Worm (Caenorhabditis elegans) whole organism, L3 larva: ENCODE measurements around the gene fubl-3.

Experiments
- R02D3.7 ChIP-seq: fragments of 150-350 bp; optimal IDR thresholded peaks from 2 replicates; lab custom pipeline; 2014; ENCODE audit warnings: missing biosample characterization, missing genetic modification characterization
- ZK546.5 ChIP-seq: sonication (generic microtip); optimal IDR thresholded peaks from 2 replicates; lab custom pipeline; 2017; ENCODE audit warnings: missing biosample characterization, missing genetic modification characterization
- aly-2 ChIP-seq: fragments of 150-350 bp; optimal IDR thresholded peaks from 2 replicates; lab custom pipeline; 2014; ENCODE audit warnings: missing biosample characterization, missing genetic modification characterization
- ama-1 ChIP-seq: fragments of 150-350 bp; optimal IDR thresholded peaks from 2 replicates; lab custom pipeline; 2018
- ceh-16 ChIP-seq: sonication (generic microtip); optimal IDR thresholded peaks from 2 replicates; lab custom pipeline; 2017; ENCODE audit warnings: missing biosample characterization, missing genetic modification characterization
- ceh-28 ChIP-seq: fragments of 150-350 bp; optimal IDR thresholded peaks from 2 replicates; lab custom pipeline; 2014; ENCODE audit warnings: missing biosample characterization, missing genetic modification reagents, missing genetic modification characterization
- ceh-82 ChIP-seq: fragments of 150-350 bp; optimal IDR thresholded peaks from 2 replicates; lab custom pipeline; 2014; ENCODE audit warnings: missing biosample characterization, missing genetic modification characterization
- ceh-9 ChIP-seq: sonication (generic microtip); optimal IDR thresholded peaks from 2 replicates; lab custom pipeline; 2018; ENCODE audit warnings: missing biosample characterization, missing genetic modification characterization
- daf-12 ChIP-seq: fragments of 150-350 bp; optimal IDR thresholded peaks from 2 replicates; lab custom pipeline; 2014; ENCODE audit warnings: missing biosample characterization, missing genetic modification reagents, missing genetic modification characterization
- egl-27 ChIP-seq: sonication (generic microtip); optimal IDR thresholded peaks from 4 replicates; lab custom pipeline; 2017; ENCODE audit warnings: missing biosample characterization, missing genetic modification reagents, missing genetic modification characterization
- elt-1 ChIP-seq: fragments of 150-350 bp; optimal IDR thresholded peaks from 2 replicates; lab custom pipeline; 2014; ENCODE audit warnings: missing biosample characterization, missing genetic modification characterization
- elt-3 ChIP-seq, 3 experiments: fragments of 150-350 bp in 1 of 3; sonication (generic microtip) in 2 of 3; optimal IDR thresholded peaks; 2 replicates in 2 of 3; 4 replicates in 1 of 3; lab custom pipeline; 2014 to 2017; ENCODE audit warnings: missing biosample characterization in 3 of 3, missing genetic modification characterization in 3 of 3
- eor-1 ChIP-seq, 2 experiments: fragments of 150-350 bp; optimal IDR thresholded peaks; 2 replicates each; lab custom pipeline; 2014 to 2018; ENCODE audit warnings: missing biosample characterization in 2 of 2, missing genetic modification characterization in 2 of 2
- fkh-10 ChIP-seq: sonication (generic microtip); optimal IDR thresholded peaks from 2 replicates; lab custom pipeline; 2017; ENCODE audit warnings: missing biosample characterization, missing genetic modification reagents, missing genetic modification characterization
- fkh-2 ChIP-seq: fragments of 150-350 bp; optimal IDR thresholded peaks from 2 replicates; lab custom pipeline; 2014; ENCODE audit warnings: missing biosample characterization, missing genetic modification reagents, missing genetic modification characterization
- fos-1 ChIP-seq: fragments of 150-350 bp; optimal IDR thresholded peaks from 2 replicates; lab custom pipeline; 2014; ENCODE audit warnings: missing biosample characterization, missing genetic modification characterization
- hmg-11 ChIP-seq: sonication (generic microtip); optimal IDR thresholded peaks from 2 replicates; lab custom pipeline; 2016; ENCODE audit warnings: missing genetic modification characterization, missing compliant biosample characterization
- jun-1 ChIP-seq: fragments of 150-350 bp; optimal IDR thresholded peaks from 2 replicates; lab custom pipeline; 2014; ENCODE audit warnings: missing biosample characterization, missing genetic modification reagents, missing genetic modification characterization
- lin-39 ChIP-seq: fragments of 150-350 bp; optimal IDR thresholded peaks from 2 replicates; lab custom pipeline; 2018; ENCODE audit warnings: missing biosample characterization, missing genetic modification reagents, missing genetic modification characterization
- lsy-12 ChIP-seq: sonication (generic microtip); optimal IDR thresholded peaks from 2 replicates; lab custom pipeline; 2016; ENCODE audit warnings: mild to moderate bottlenecking, missing genetic modification characterization, missing compliant biosample characterization
- mml-1 ChIP-seq: fragments of 150-350 bp; sonication (generic microtip); optimal IDR thresholded peaks from 3 replicates; lab custom pipeline; 2014; ENCODE audit warnings: missing biosample characterization, missing genetic modification characterization
- nfya-1 ChIP-seq: sonication (generic microtip); optimal IDR thresholded peaks from 2 replicates; lab custom pipeline; 2017; ENCODE audit warnings: missing genetic modification characterization, mild to moderate bottlenecking, missing compliant biosample characterization, antibody characterized with exemption, moderate library complexity; ENCODE audit not compliant: insufficient read depth
- nhr-12 ChIP-seq: fragments of 150-350 bp; optimal IDR thresholded peaks from 2 replicates; lab custom pipeline; 2014; ENCODE audit warnings: missing biosample characterization, missing genetic modification characterization
- nhr-23 ChIP-seq: fragments of 150-350 bp; optimal IDR thresholded peaks from 2 replicates; lab custom pipeline; 2014; ENCODE audit warnings: missing biosample characterization, missing genetic modification reagents, missing genetic modification characterization
- nhr-25 ChIP-seq: sonication (generic microtip); optimal IDR thresholded peaks from 2 replicates; lab custom pipeline; 2017; ENCODE audit warnings: missing biosample characterization, missing genetic modification characterization
- nhr-28 ChIP-seq: fragments of 150-350 bp; optimal IDR thresholded peaks from 2 replicates; lab custom pipeline; 2014; ENCODE audit warnings: missing biosample characterization, missing genetic modification characterization
- nhr-43 ChIP-seq: sonication (generic microtip); optimal IDR thresholded peaks from 2 replicates; lab custom pipeline; 2016; ENCODE audit warnings: mild to moderate bottlenecking, missing genetic modification characterization, missing compliant biosample characterization; ENCODE audit not compliant: poor library complexity, severe bottlenecking
- nhr-67 ChIP-seq: fragments of 150-350 bp; optimal IDR thresholded peaks from 2 replicates; lab custom pipeline; 2014; ENCODE audit warnings: missing biosample characterization, missing genetic modification characterization
- nhr-76 ChIP-seq: fragments of 150-350 bp; sonication (generic microtip); optimal IDR thresholded peaks from 5 replicates; lab custom pipeline; 2014; ENCODE audit warnings: missing biosample characterization, missing genetic modification characterization
- nhr-77 ChIP-seq: fragments of 150-350 bp; optimal IDR thresholded peaks from 2 replicates; lab custom pipeline; 2014; ENCODE audit warnings: missing biosample characterization, missing genetic modification characterization
- tbx-2 ChIP-seq: sonication (generic microtip); optimal IDR thresholded peaks from 2 replicates; lab custom pipeline; 2016; ENCODE audit warnings: mild to moderate bottlenecking, missing genetic modification characterization, missing compliant biosample characterization
- unc-39 ChIP-seq: sonication (generic microtip); optimal IDR thresholded peaks from 4 replicates; lab custom pipeline; 2017; ENCODE audit warnings: missing biosample characterization, missing genetic modification characterization
- unc-62 ChIP-seq: fragments of 150-350 bp; sonication (generic microtip); optimal IDR thresholded peaks from 4 replicates; lab custom pipeline; 2014; ENCODE audit warnings: missing biosample characterization, missing genetic modification reagents, missing genetic modification characterization
- zag-1 ChIP-seq: fragments of 150-350 bp; optimal IDR thresholded peaks from 2 replicates; lab custom pipeline; 2014; ENCODE audit warnings: missing biosample characterization, missing genetic modification characterization
- ztf-11 ChIP-seq: fragments of 150-350 bp; optimal IDR thresholded peaks from 2 replicates; lab custom pipeline; 2014; ENCODE audit warnings: missing biosample characterization, missing genetic modification characterization
- ztf-4 ChIP-seq: fragments of 150-350 bp; optimal IDR thresholded peaks from 2 replicates; lab custom pipeline; 2014; ENCODE audit warnings: missing biosample characterization, missing genetic modification characterization

Gene fubl-3

DNA sequence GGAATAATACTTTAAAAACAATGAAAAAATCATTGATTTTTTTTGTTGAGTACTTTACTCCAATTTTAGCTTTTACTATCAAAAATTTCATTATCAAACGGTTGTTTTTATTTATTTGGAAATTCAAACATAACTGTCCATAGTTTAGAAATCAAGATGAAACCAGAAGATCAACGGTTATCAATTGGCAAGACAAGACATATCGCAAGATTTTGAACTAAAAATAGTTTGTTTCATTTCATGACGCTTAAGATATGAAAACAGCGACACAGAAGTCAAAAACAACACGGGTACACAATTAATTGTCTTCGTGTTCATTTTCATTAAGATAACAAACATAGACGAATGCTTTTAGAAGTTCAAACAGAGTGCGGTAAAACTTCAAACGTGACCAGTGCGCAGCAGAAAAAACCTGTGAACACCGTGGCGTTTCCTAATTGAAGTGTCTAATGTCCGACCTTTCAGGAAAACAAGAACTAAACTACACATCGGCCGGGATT lies 16.7 kb upstream of the fubl-3 start:
- TF ChIP-seq daf-12 (tag; lab: Kevin White, UChicago) (no peak), nhr-25 (tag; lab: Kevin White, UChicago) (peak; percentile 2)

DNA sequence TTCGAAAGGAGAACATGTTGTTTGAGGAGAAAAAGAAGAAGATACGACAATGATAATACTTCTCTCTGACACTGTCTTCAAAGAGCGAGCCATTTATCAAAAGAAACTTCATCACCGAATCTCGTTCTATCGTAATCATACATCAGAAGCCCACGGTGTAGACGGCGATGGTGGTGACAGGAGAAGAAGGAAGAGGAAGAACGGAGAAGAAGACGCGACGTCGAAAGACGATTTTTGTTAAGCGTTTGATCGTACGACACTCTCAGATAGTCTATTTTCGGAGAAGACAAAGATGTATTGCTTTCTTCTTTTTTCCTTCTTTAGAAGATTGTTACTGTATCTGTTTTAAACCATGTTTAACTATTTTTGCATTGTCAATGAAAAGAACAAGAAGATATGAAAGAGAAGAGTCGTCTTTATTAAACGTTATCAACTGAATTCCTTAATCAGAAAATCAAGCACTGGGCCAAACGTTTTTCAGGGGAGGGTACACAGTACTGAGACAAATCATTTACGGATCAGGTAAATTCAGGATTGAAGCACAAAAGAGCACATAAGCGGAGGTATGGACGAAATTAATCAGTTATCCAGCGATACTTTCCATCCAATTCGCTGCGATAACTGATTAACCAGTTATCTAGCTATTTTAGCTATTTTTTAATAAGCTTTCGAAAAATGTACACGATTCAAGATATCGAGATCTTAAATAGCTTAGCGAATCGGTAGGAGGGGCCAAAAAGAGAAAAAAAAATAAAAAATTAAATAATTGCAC lies 14.2 kb upstream of the fubl-3 start:
- TF ChIP-seq ZK546.5 (tag; lab: Kevin White, UChicago), result no peak
- TF ChIP-seq nhr-23 (tag; lab: Kevin White, UChicago), result peak; percentile 87
- TF ChIP-seq nhr-77 (tag; lab: Kevin White, UChicago), result no peak
- peak; percentile 62 for TF ChIP-seq ztf-4 (tag; lab: Kevin White, UChicago)
- peak; percentile 81 for TF ChIP-seq nhr-43
- TF ChIP-seq lsy-12 (tag; lab: Kevin White, UChicago), result peak; percentile 52
- TF ChIP-seq nhr-76 (tag; lab: Kevin White, UChicago), result peak; percentile 41
- peak; percentile 15 for TF ChIP-seq fos-1 (tag; lab: Kevin White, UChicago)
- no peak for TF ChIP-seq ceh-9 (tag; lab: Kevin White, UChicago)
- TF ChIP-seq aly-2 (tag; lab: Kevin White, UChicago), result no peak
- TF ChIP-seq nhr-28 (tag; lab: Kevin White, UChicago), result no peak
- no peak for TF ChIP-seq egl-27 (tag; lab: Kevin White, UChicago)
- TF ChIP-seq ceh-82 (tag; lab: Kevin White, UChicago), result no peak
- peak; percentile 69 for TF ChIP-seq tbx-2 (tag; lab: Kevin White, UChicago)
- no peak for TF ChIP-seq zag-1 (tag; lab: Kevin White, UChicago)
- TF ChIP-seq nhr-25 (tag; lab: Kevin White, UChicago), result peak; percentile 87
- TF ChIP-seq unc-62 (GFP tag; lab: Kevin White, UChicago), result peak; percentile 45
- TF ChIP-seq nhr-67 (tag; lab: Kevin White, UChicago), result no peak
- peak; percentile 48 for TF ChIP-seq ceh-28 (tag; lab: Kevin White, UChicago)
- TF ChIP-seq fkh-10, result no peak
- TF ChIP-seq lin-39 (tag; lab: Kevin White, UChicago), result no peak
- TF ChIP-seq fkh-2, result no peak
- TF ChIP-seq unc-39 (tag; lab: Kevin White, UChicago), result no peak
- TF ChIP-seq jun-1 (tag; lab: Kevin White, UChicago), result no peak
- no peak for TF ChIP-seq elt-1 (tag; lab: Kevin White, UChicago)
- peak in 2 of 3 experiments; percentile 28 to 58 for TF ChIP-seq elt-3 (tag; optimal IDR thresholded peaks at IDR 0.05; lab: Kevin White, UChicago)
- TF ChIP-seq daf-12 (tag; lab: Kevin White, UChicago), result no peak
- peak; percentile 5 for TF ChIP-seq hmg-11 (tag; lab: Kevin White, UChicago)
- no peak for TF ChIP-seq nhr-12
- TF ChIP-seq ama-1, result peak; percentile 97
- no peak for TF ChIP-seq ceh-16
- TF ChIP-seq eor-1 (tag; optimal IDR thresholded peaks at IDR 0.05; lab: Kevin White, UChicago), result no peak
- TF ChIP-seq R02D3.7, result peak; percentile 22
- TF ChIP-seq mml-1 (tag; lab: Kevin White, UChicago), result no peak
- TF ChIP-seq ztf-11 (tag; lab: Kevin White, UChicago), result no peak

- TF ChIP-seq nhr-77 (tag; lab: Kevin White, UChicago) (no peak), jun-1 (tag; lab: Kevin White, UChicago) (peak; percentile 20), ceh-9 (tag; lab: Kevin White, UChicago) (no peak), nfya-1 (tag; lab: Kevin White, UChicago) (peak; percentile 32), lsy-12 (tag; lab: Kevin White, UChicago) (peak; percentile 69), nhr-43 (peak; percentile 81), ama-1 (peak; percentile 99), ztf-4 (tag; lab: Kevin White, UChicago) (peak; percentile 24), nhr-25 (tag; lab: Kevin White, UChicago) (peak; percentile 74)
Measured at ce11 chrX:17420585-17421459, 13.4 kb upstream of the fubl-3 start.
